Fruit fly (Drosophila melanogaster): Measurements from ENCODE around the gene Lgr4.

Gene Lgr4

dm6 chrX:13221311-13221710, 32.3 kb upstream of the Lgr4 start (continued):
- TF ChIP-seq Fer2 (tag; optimal IDR thresholded peaks at IDR 0.05) = no peak
- no peak for TF ChIP-seq CG10431 (GFP tag; optimal IDR thresholded peaks at IDR 0.05)
- TF ChIP-seq CG34224 (GFP tag; IDR thresholded peaks at IDR 0.05; ENCODE audit: partially characterized antibody) = no peak
- no peak for TF ChIP-seq H15 (GFP tag; IDR thresholded peaks at IDR 0.05)
- no peak for TF ChIP-seq eve (GFP tag; optimal IDR thresholded peaks at IDR 0.05)
- 0 out of 2 replicates have a peak, but pooled peaks have one; percentile 24 for TF ChIP-seq chm (GFP tag; IDR thresholded peaks at IDR 0.05)
- TF ChIP-seq fd96Cb (tag; optimal IDR thresholded peaks at IDR 0.05) = peak; percentile 5
- TF ChIP-seq CG3281 (GFP tag; optimal IDR thresholded peaks at IDR 0.05) = no peak
- peak; percentile 8 for TF ChIP-seq phol (tag; optimal IDR thresholded peaks at IDR 0.05)
- TF ChIP-seq Aef1 (GFP tag; IDR thresholded peaks at IDR 0.05) = no peak
- TF ChIP-seq PHDP (tag; optimal IDR thresholded peaks at IDR 0.05) = no peak
- no peak for TF ChIP-seq shn (GFP tag; optimal IDR thresholded peaks at IDR 0.05)
- no peak for TF ChIP-seq CG7786 (GFP tag; optimal IDR thresholded peaks at IDR 0.05)
- no peak for TF ChIP-seq YL-1 (GFP tag; optimal IDR thresholded peaks at IDR 0.05)
- TF ChIP-seq Xrp1 (GFP tag; IDR thresholded peaks at IDR 0.05) = peak; percentile 50; the same call in 1 of the 2 replicates
- TF ChIP-seq CG12104 (GFP tag; optimal IDR thresholded peaks at IDR 0.05) = no peak
- no peak for TF ChIP-seq gcm2 (GFP tag; optimal IDR thresholded peaks at IDR 0.05)
- TF ChIP-seq inv (GFP tag; IDR thresholded peaks at IDR 0.05; ENCODE audit: partially characterized antibody) = no peak
- TF ChIP-seq CG10366 (GFP tag; IDR thresholded peaks at IDR 0.05) = no peak
- TF ChIP-seq crp (GFP tag; optimal IDR thresholded peaks at IDR 0.05) = no peak
- TF ChIP-seq CG9609 (GFP tag; optimal IDR thresholded peaks at IDR 0.05) = no peak
- peak; percentile 44 for TF ChIP-seq HLH3B (GFP tag; IDR thresholded peaks at IDR 0.05)
- TF ChIP-seq cato (GFP tag; optimal IDR thresholded peaks at IDR 0.05; ENCODE audit: borderline replicate concordance) = no peak
- TF ChIP-seq onecut (GFP tag; IDR thresholded peaks at IDR 0.05) = no peak
- no peak for TF ChIP-seq run (tag; optimal IDR thresholded peaks at IDR 0.05)
- no peak for TF ChIP-seq Nf-YA (GFP tag; IDR thresholded peaks at IDR 0.05)
- TF ChIP-seq Hey (tag; optimal IDR thresholded peaks at IDR 0.05) = no peak
- TF ChIP-seq Dll (GFP tag; IDR thresholded peaks at IDR 0.05; ENCODE audit: partially characterized antibody) = no peak
- TF ChIP-seq CG3838 (GFP tag; optimal IDR thresholded peaks at IDR 0.05) = no peak
- no peak for TF ChIP-seq Deaf1 (tag; optimal IDR thresholded peaks at IDR 0.05)
- no peak for TF ChIP-seq CG14014 (GFP tag; IDR thresholded peaks at IDR 0.05)
- TF ChIP-seq CG1647 (GFP tag; optimal IDR thresholded peaks at IDR 0.05) = no peak
- no peak for TF ChIP-seq NC2β (GFP tag; optimal IDR thresholded peaks at IDR 0.05)
- TF ChIP-seq tio (GFP tag; optimal IDR thresholded peaks at IDR 0.05) = no peak
- TF ChIP-seq pzg (GFP tag; optimal IDR thresholded peaks at IDR 0.05) = no peak
- no peak for TF ChIP-seq Doc2 (GFP tag; IDR thresholded peaks at IDR 0.05)
- TF ChIP-seq Ets97D (GFP tag; optimal IDR thresholded peaks at IDR 0.05) = no peak
- TF ChIP-seq CG10267 (tag; optimal IDR thresholded peaks at IDR 0.05) = peak; percentile 5
- no peak for TF ChIP-seq CG17328 (GFP tag; IDR thresholded peaks at IDR 0.05)
- 0 out of 3 replicates have a peak, but pooled peaks have one; percentile 4 for TF ChIP-seq zfh1 (GFP tag; IDR thresholded peaks at IDR 0.05)
- no peak for TF ChIP-seq Atf3 (GFP tag; optimal IDR thresholded peaks at IDR 0.05)
- TF ChIP-seq HmgZ (tag; optimal IDR thresholded peaks at IDR 0.05) = no peak
- peak; percentile 23 for TF ChIP-seq gem (tag; optimal IDR thresholded peaks at IDR 0.05)
- TF ChIP-seq pum (GFP tag; optimal IDR thresholded peaks at IDR 0.05) = no peak
- no peak for TF ChIP-seq fd102C (GFP tag; optimal IDR thresholded peaks at IDR 0.05)
- no peak for TF ChIP-seq nerfin-2 (GFP tag; IDR thresholded peaks at IDR 0.05; ENCODE audit: partially characterized antibody)
- TF ChIP-seq CG14710 (tag; optimal IDR thresholded peaks at IDR 0.05) = peak; percentile 5
- no peak for TF ChIP-seq Six4 (GFP tag; optimal IDR thresholded peaks at IDR 0.05)
- TF ChIP-seq D19A (tag; optimal IDR thresholded peaks at IDR 0.05) = no peak
- TF ChIP-seq Ptx1 (GFP tag; IDR thresholded peaks at IDR 0.05) = no peak
- TF ChIP-seq Asciz (GFP tag; optimal IDR thresholded peaks at IDR 0.05) = no peak

Data from whole organism, embryonic.